Fruit fly (Drosophila melanogaster): Measurements from ENCODE around the gene CG4658.
A peak's percentile ranks its signal among the peaks of the same experiment; 100 is the strongest.

- TF ChIP-seq Blimp-1 (GFP tag; optimal IDR thresholded peaks at IDR 0.05) (peak; percentile 55), Sox102F (GFP tag; optimal IDR thresholded peaks at IDR 0.05) (peak; percentile 68), CG11902 (GFP tag; optimal IDR thresholded peaks at IDR 0.05) (peak; percentile 54), Smox (GFP tag; optimal IDR thresholded peaks at IDR 0.05) (peak; percentile 83), CG11762 (GFP tag; optimal IDR thresholded peaks at IDR 0.05; ENCODE audit: insufficient read depth) (peak; percentile 42), Ets96B (tag; optimal IDR thresholded peaks at IDR 0.05) (peak; percentile 73), dsx (GFP tag; optimal IDR thresholded peaks at IDR 0.05; ENCODE audit: poor library complexity, severe bottlenecking) (peak; percentile 69), Gug (GFP tag; IDR thresholded peaks at IDR 0.05) (no peak), eg (GFP tag; IDR thresholded peaks at IDR 0.05) (no peak), CG6792 (GFP tag; optimal IDR thresholded peaks at IDR 0.05) (peak; percentile 59), CG8319 (GFP tag; optimal IDR thresholded peaks at IDR 0.05) (peak; percentile 68), CG3919 (GFP tag; optimal IDR thresholded peaks at IDR 0.05) (peak; percentile 77)
These were observed 25.6 kb downstream of the CG4658 start for dm6 chr2L:9982516-9982915.
